Worm (Caenorhabditis elegans) whole organism, young adult: ENCODE results near the gene Y54G11A.1.

Experiments
- B0261.1 ChIP-seq: sonication (generic microtip); optimal IDR thresholded peaks from 2 replicates; lab custom pipeline; 2016; ENCODE audit warnings: mild to moderate bottlenecking, missing genetic modification characterization, moderate library complexity, missing compliant biosample characterization
- B0336.3 ChIP-seq: fragments of 200-800 bp; sonication (Bioruptor generic); IDR thresholded peaks from 2 replicates; pipeline ENCODE4 v1.3.6; 2022; ENCODE audit warnings: missing genetic modification characterization, missing compliant biosample characterization
- C06A6.2 ChIP-seq: fragments of 200-800 bp; sonication (Bioruptor generic); conservative IDR thresholded peaks from 2 replicates; pipeline ENCODE4 v1.3.6; 2022; ENCODE audit warnings: missing genetic modification characterization, missing compliant biosample characterization
- D2030.7 ChIP-seq: fragments of 200-800 bp; sonication (Bioruptor generic); IDR thresholded peaks from 2 replicates; pipeline ENCODE4 v1.3.6; 2022; ENCODE audit warnings: missing genetic modification reagents, missing genetic modification characterization, missing compliant biosample characterization
- F33H1.4 ChIP-seq: fragments of 200-800 bp; sonication (Bioruptor generic); IDR thresholded peaks from 2 replicates; pipeline ENCODE4 v1.3.6; 2022; ENCODE audit warnings: missing genetic modification reagents, missing genetic modification characterization, missing compliant biosample characterization
- F39B2.1 ChIP-seq: fragments of 200-800 bp; sonication (Bioruptor generic); IDR thresholded peaks from 2 replicates; pipeline ENCODE4 v1.3.6; 2022; ENCODE audit warnings: missing genetic modification reagents, missing genetic modification characterization, missing compliant biosample characterization
- K11D2.4 ChIP-seq: fragments of 200-800 bp; sonication (Bioruptor generic); IDR thresholded peaks from 2 replicates; pipeline ENCODE4 v1.3.6; 2022; ENCODE audit warnings: missing genetic modification reagents, missing genetic modification characterization, missing compliant biosample characterization
- Y56A3A.18 ChIP-seq: fragments of 200-800 bp; sonication (Bioruptor generic); IDR thresholded peaks from 2 replicates; pipeline ENCODE4 v1.3.6; 2022; ENCODE audit warnings: missing genetic modification reagents, missing genetic modification characterization, missing compliant biosample characterization
- Y79H2A.3 ChIP-seq: fragments of 200-800 bp; sonication (Bioruptor generic); conservative IDR thresholded peaks from 2 replicates; pipeline ENCODE4 v1.3.6; 2022; ENCODE audit warnings: missing genetic modification reagents, missing genetic modification characterization, missing compliant biosample characterization
- Y95B8A.8 ChIP-seq: fragments of 200-800 bp; sonication (Bioruptor generic); IDR thresholded peaks from 2 replicates; pipeline ENCODE4 v1.3.6; 2022; ENCODE audit warnings: missing genetic modification reagents, missing genetic modification characterization, missing compliant biosample characterization
- ZK185.1 ChIP-seq: sonication (generic microtip); optimal IDR thresholded peaks from 2 replicates; lab custom pipeline; 2016; ENCODE audit warnings: mild to moderate bottlenecking, missing genetic modification characterization, missing compliant biosample characterization; ENCODE audit not compliant: poor library complexity, severe bottlenecking
- akir-1 ChIP-seq: fragments of 200-800 bp; sonication (Bioruptor generic); optimal IDR thresholded peaks from 2 replicates; lab custom pipeline; 2018; ENCODE audit warnings: mild to moderate bottlenecking, missing genetic modification characterization, moderate library complexity, missing compliant biosample characterization
- cebp-1 ChIP-seq, 2 experiments: fragments of 200-800 bp in 1 of 2; sonication (Bioruptor generic) in 1 of 2; sonication (generic microtip) in 1 of 2; IDR thresholded peaks in 1 of 2; optimal IDR thresholded peaks in 1 of 2; 2 replicates each; pipeline versions ENCODE4 v1.3.6 to Lab custom; 2017 to 2022; ENCODE audit warnings: missing compliant biosample characterization in 2 of 2, missing genetic modification characterization in 2 of 2, mild to moderate bottlenecking in 1 of 2, missing genetic modification reagents in 1 of 2, moderate library complexity in 1 of 2
- ceh-27 ChIP-seq: fragments of 200-800 bp; sonication (Bioruptor generic); optimal IDR thresholded peaks from 2 replicates; lab custom pipeline; 2018; ENCODE audit warnings: mild to moderate bottlenecking, missing genetic modification characterization, moderate library complexity, missing compliant biosample characterization
- ceh-40 ChIP-seq: fragments of 200-800 bp; sonication (Bioruptor generic); IDR thresholded peaks from 2 replicates; pipeline ENCODE4 v1.3.6; 2022; ENCODE audit warnings: missing genetic modification characterization, missing compliant biosample characterization
- dpff-1 ChIP-seq: sonication (generic microtip); optimal IDR thresholded peaks from 2 replicates; lab custom pipeline; 2017; ENCODE audit warnings: mild to moderate bottlenecking, missing genetic modification characterization, missing compliant biosample characterization
- efl-1 ChIP-seq: fragments of 150-350 bp; optimal IDR thresholded peaks from 2 replicates; lab custom pipeline; 2014; ENCODE audit warnings: missing biosample characterization, missing genetic modification reagents, missing genetic modification characterization
- egl-18 ChIP-seq: fragments of 200-800 bp; sonication (Bioruptor generic); IDR thresholded peaks from 2 replicates; pipeline ENCODE4 v1.3.6; 2022; ENCODE audit warnings: missing genetic modification reagents, missing genetic modification characterization, missing compliant biosample characterization
- ekl-4 ChIP-seq: fragments of 200-800 bp; sonication (Bioruptor generic); IDR thresholded peaks from 2 replicates; pipeline ENCODE4 v1.3.6; 2022; ENCODE audit warnings: missing genetic modification reagents, missing genetic modification characterization, missing compliant biosample characterization
- ets-4 ChIP-seq: fragments of 200-800 bp; sonication (Bioruptor generic); optimal IDR thresholded peaks from 2 replicates; lab custom pipeline; 2018; ENCODE audit warnings: mild to moderate bottlenecking, missing genetic modification characterization, missing compliant biosample characterization
- him-1 ChIP-seq: sonication (generic microtip); optimal IDR thresholded peaks from 2 replicates; lab custom pipeline; 2016; ENCODE audit warnings: missing genotype, missing genetic modification reagents, missing genetic modification characterization, missing compliant biosample characterization
- hmg-1.2 ChIP-seq: fragments of 200-800 bp; sonication (Bioruptor generic); IDR thresholded peaks from 2 replicates; pipeline ENCODE4 v1.3.6; 2022; ENCODE audit warnings: missing genetic modification reagents, missing genetic modification characterization, missing compliant biosample characterization
- hsf-1 ChIP-seq: fragments of 200-800 bp; sonication (Bioruptor generic); IDR thresholded peaks from 2 replicates; pipeline ENCODE4 v1.3.6; 2022; ENCODE audit warnings: missing genetic modification reagents, missing genetic modification characterization, missing compliant biosample characterization
- lsl-1 ChIP-seq: fragments of 200-800 bp; sonication (Bioruptor generic); optimal IDR thresholded peaks from 2 replicates; lab custom pipeline; 2018; ENCODE audit warnings: mild to moderate bottlenecking, missing genetic modification characterization, moderate library complexity, missing compliant biosample characterization
- nhr-80 ChIP-seq: sonication (generic microtip); optimal IDR thresholded peaks from 2 replicates; lab custom pipeline; 2016; ENCODE audit warnings: missing genetic modification characterization, missing compliant biosample characterization
- pha-4 ChIP-seq: fragments of 150-350 bp; sonication (generic microtip); optimal IDR thresholded peaks from 2 replicates; lab custom pipeline; 2014; ENCODE audit warnings: missing biosample characterization, missing genetic modification reagents, missing genetic modification characterization
- rec-8 ChIP-seq, 2 experiments: sonication (generic microtip); optimal IDR thresholded peaks; 2 replicates each; lab custom pipeline; 2016; ENCODE audit warnings: mild to moderate bottlenecking in 2 of 2, missing genetic modification characterization in 2 of 2, missing genetic modification reagents in 2 of 2, missing genotype in 2 of 2, missing biosample characterization in 1 of 2, missing compliant biosample characterization in 1 of 2, moderate library complexity in 1 of 2
- repo-1 ChIP-seq: sonication (generic microtip); optimal IDR thresholded peaks from 2 replicates; lab custom pipeline; 2017; ENCODE audit warnings: mild to moderate bottlenecking, missing genetic modification characterization, missing compliant biosample characterization
- rpc-1 ChIP-seq, 2 experiments: fragments of 150-350 bp in 1 of 2; sonication (generic microtip) in 1 of 2; optimal IDR thresholded peaks; 2 replicates each; lab custom pipeline; 2014 to 2018; ENCODE audit warnings: missing biosample characterization in 1 of 2, missing genetic modification characterization in 1 of 2, missing genetic modification reagents in 1 of 2, missing genotype in 1 of 2
- sdz-38 ChIP-seq: sonication (generic microtip); optimal IDR thresholded peaks from 2 replicates; lab custom pipeline; 2016; ENCODE audit warnings: missing genotype, missing genetic modification characterization, missing compliant biosample characterization
- sea-2 ChIP-seq: fragments of 200-800 bp; sonication (Bioruptor generic); IDR thresholded peaks from 2 replicates; pipeline ENCODE4 v1.3.6; 2022; ENCODE audit warnings: missing genetic modification characterization, missing compliant biosample characterization
- snpc-1.1 ChIP-seq: sonication (generic microtip); optimal IDR thresholded peaks from 2 replicates; lab custom pipeline; 2017; ENCODE audit warnings: missing genetic modification characterization, mild to moderate bottlenecking, missing compliant biosample characterization, antibody characterized with exemption, moderate library complexity, missing genotype, missing genetic modification reagents; ENCODE audit not compliant: insufficient read depth
- snpc-1.3 ChIP-seq: sonication (generic microtip); optimal IDR thresholded peaks from 2 replicates; lab custom pipeline; 2017; ENCODE audit warnings: missing genetic modification characterization, mild to moderate bottlenecking, missing compliant biosample characterization, antibody characterized with exemption, moderate library complexity, missing genotype, missing genetic modification reagents; ENCODE audit not compliant: insufficient read depth
- snpc-3.4 ChIP-seq: sonication (generic microtip); optimal IDR thresholded peaks from 2 replicates; lab custom pipeline; 2017; ENCODE audit warnings: missing genetic modification characterization, mild to moderate bottlenecking, missing compliant biosample characterization, antibody characterized with exemption, moderate library complexity, missing genotype, missing genetic modification reagents
- sptf-2 ChIP-seq: fragments of 200-800 bp; sonication (Bioruptor generic); optimal IDR thresholded peaks from 2 replicates; lab custom pipeline; 2018; ENCODE audit warnings: mild to moderate bottlenecking, missing genetic modification characterization, missing compliant biosample characterization
- tbp1 ChIP-seq: fragments of 200-800 bp; sonication (Bioruptor generic); optimal IDR thresholded peaks from 2 replicates; lab custom pipeline; 2018; ENCODE audit warnings: mild to moderate bottlenecking, missing genetic modification characterization, missing compliant biosample characterization
- tbx-9 ChIP-seq: sonication (generic microtip); optimal IDR thresholded peaks from 2 replicates; lab custom pipeline; 2016; ENCODE audit warnings: borderline replicate concordance, missing genetic modification characterization, inconsistent platforms, missing compliant biosample characterization
- tlf-1 ChIP-seq: fragments of 200-800 bp; sonication (Bioruptor generic); optimal IDR thresholded peaks from 2 replicates; lab custom pipeline; 2018; ENCODE audit warnings: mild to moderate bottlenecking, missing genetic modification characterization, missing compliant biosample characterization
- xnd-1 ChIP-seq: sonication (generic microtip); optimal IDR thresholded peaks from 2 replicates; lab custom pipeline; 2016; ENCODE audit warnings: missing genotype, missing genetic modification reagents, missing genetic modification characterization, missing compliant biosample characterization
- zfh-2 ChIP-seq: fragments of 200-800 bp; sonication (Bioruptor generic); conservative IDR thresholded peaks from 2 replicates; pipeline ENCODE4 v1.3.6; 2022; ENCODE audit warnings: missing genetic modification reagents, missing genetic modification characterization, missing compliant biosample characterization
- zim-3 ChIP-seq: sonication (generic microtip); optimal IDR thresholded peaks from 2 replicates; lab custom pipeline; 2017; ENCODE audit warnings: mild to moderate bottlenecking, missing genetic modification characterization, moderate library complexity, missing compliant biosample characterization
- ztf-6 ChIP-seq: fragments of 200-800 bp; sonication (Bioruptor generic); IDR thresholded peaks from 2 replicates; pipeline ENCODE4 v1.3.6; 2022; ENCODE audit warnings: missing genetic modification reagents, missing genetic modification characterization, missing compliant biosample characterization

Gene Y54G11A.1

ce11 chrII:14312182-14312581 lies 43.2 kb upstream of the Y54G11A.1 start (continued):
- TF ChIP-seq sea-2 (GFP tag; lab: Robert Waterston, UW) (no peak), ets-4 (GFP tag; lab: Kevin White, UChicago) (no peak), nhr-80 (tag; lab: Kevin White, UChicago) (no peak), F39B2.1 (GFP tag; lab: Robert Waterston, UW) (no peak), him-1 (tag; lab: Kevin White, UChicago) (no peak), hsf-1 (GFP tag; lab: Robert Waterston, UW) (no peak), zfh-2 (GFP tag; lab: Robert Waterston, UW) (no peak), rec-8 (tag; optimal IDR thresholded peaks at IDR 0.05; lab: Kevin White, UChicago) (no peak), D2030.7 (peak; percentile 65; the same call in 1 of the 2 replicates), Y79H2A.3 (GFP tag; lab: Robert Waterston, UW) (no peak), Y95B8A.8 (no peak), ceh-27 (GFP tag; lab: Kevin White, UChicago) (no peak), tbp1 (GFP tag; lab: Kevin White, UChicago) (peak; percentile 9), F33H1.4 (GFP tag; lab: Robert Waterston, UW) (peak; percentile 93), akir-1 (GFP tag; lab: Kevin White, UChicago) (no peak), xnd-1 (tag; lab: Kevin White, UChicago) (peak; percentile 78), dpff-1 (tag; lab: Kevin White, UChicago) (no peak), efl-1 (GFP tag; lab: Kevin White, UChicago) (peak; percentile 55), cebp-1 (GFP tag; IDR thresholded peaks at IDR 0.05; lab: Robert Waterston, UW) (no peak), cebp-1 (tag; optimal IDR thresholded peaks at IDR 0.05; lab: Kevin White, UChicago) (no peak), repo-1 (tag; lab: Kevin White, UChicago) (no peak), ZK185.1 (no peak), egl-18 (GFP tag; lab: Robert Waterston, UW) (no peak), B0261.1 (no peak), C06A6.2 (GFP tag; lab: Robert Waterston, UW) (no peak), tbx-9 (tag; lab: Kevin White, UChicago) (no peak), ztf-6 (GFP tag; lab: Robert Waterston, UW) (no peak), snpc-1.1 (tag; lab: Kevin White, UChicago) (no peak), hmg-1.2 (GFP tag; lab: Robert Waterston, UW) (no peak), snpc-1.3 (tag; lab: Kevin White, UChicago) (no peak), tlf-1 (no peak), zim-3 (tag; lab: Kevin White, UChicago) (no peak), lsl-1 (peak; percentile 95), snpc-3.4 (tag; lab: Kevin White, UChicago) (peak; percentile 34), B0336.3 (GFP tag; lab: Robert Waterston, UW) (no peak)

- TF ChIP-seq repo-1 (tag; lab: Kevin White, UChicago): no peak
- no peak for TF ChIP-seq ztf-6 (GFP tag; lab: Robert Waterston, UW)
- no peak for TF ChIP-seq sdz-38 (tag; lab: Kevin White, UChicago)
- TF ChIP-seq pha-4 (tag; lab: Kevin White, UChicago): no peak
- TF ChIP-seq ceh-27 (GFP tag; lab: Kevin White, UChicago): no peak
- no peak for TF ChIP-seq ekl-4 (GFP tag; lab: Robert Waterston, UW)
- no peak for TF ChIP-seq F39B2.1 (GFP tag; lab: Robert Waterston, UW)
- TF ChIP-seq rpc-1 (optimal IDR thresholded peaks at IDR 0.05; lab: Kevin White, UChicago): no peak
- TF ChIP-seq rpc-1 (tag; optimal IDR thresholded peaks at IDR 0.05; lab: Kevin White, UChicago): no peak
- no peak for TF ChIP-seq ceh-40 (GFP tag; lab: Robert Waterston, UW)
- no peak for TF ChIP-seq Y56A3A.18
- no peak for TF ChIP-seq cebp-1 (GFP tag; IDR thresholded peaks at IDR 0.05; lab: Robert Waterston, UW)
- no peak for TF ChIP-seq cebp-1 (tag; optimal IDR thresholded peaks at IDR 0.05; lab: Kevin White, UChicago)
- no peak for TF ChIP-seq K11D2.4
- no peak for TF ChIP-seq sptf-2 (GFP tag; lab: Kevin White, UChicago)
Observed at ce11 chrII:14311537-14311936, 42.5 kb upstream of the Y54G11A.1 start.
